Fruit fly (Drosophila melanogaster) whole organism, wandering third instar larva: ENCODE results near the gene Cad89D.

Experiments
- Abd-B ChIP-seq: fragments of >200 bp; optimal IDR thresholded peaks from 2 replicates; lab custom pipeline; 2017; ENCODE audit warnings: missing biosample characterization, missing genetic modification characterization
- CG9705 ChIP-seq: fragments of 200-800 bp; sonication (Bioruptor generic); optimal IDR thresholded peaks from 2 replicates; lab custom pipeline; 2018; ENCODE audit warnings: missing biosample characterization, mild to moderate bottlenecking, missing genetic modification characterization
- Dfd ChIP-seq: fragments of >200 bp; optimal IDR thresholded peaks from 2 replicates; lab custom pipeline; 2017; ENCODE audit warnings: missing biosample characterization, missing genetic modification characterization
- Dif ChIP-seq: fragments of 200-275, 200-300 bp; sonication (Bioruptor generic); optimal IDR thresholded peaks from 2 replicates; lab custom pipeline; 2018; ENCODE audit warnings: missing biosample characterization, missing genetic modification characterization; ENCODE audit not compliant: partially characterized antibody
- GATAd ChIP-seq: sonication (Bioruptor generic); optimal IDR thresholded peaks from 2 replicates; lab custom pipeline; 2016; ENCODE audit warnings: missing biosample characterization, missing genetic modification characterization
- HLH106 ChIP-seq: fragments of 200-800 bp; optimal IDR thresholded peaks from 3 replicates; lab custom pipeline; 2019; ENCODE audit warnings: missing biosample characterization, mild to moderate bottlenecking, missing genetic modification characterization, moderate library complexity
- Hnf4 ChIP-seq: fragments of 200-800 bp; sonication (Bioruptor generic); optimal IDR thresholded peaks from 2 replicates; lab custom pipeline; 2016; ENCODE audit warnings: missing biosample characterization, mild to moderate bottlenecking, missing genetic modification characterization
- Hr78 ChIP-seq: fragments of >200 bp; optimal IDR thresholded peaks from 2 replicates; lab custom pipeline; 2017; ENCODE audit warnings: missing biosample characterization, missing genetic modification characterization
- Hr83 ChIP-seq: fragments of 200-300 bp; sonication (Bioruptor generic); optimal IDR thresholded peaks from 2 replicates; lab custom pipeline; 2016; ENCODE audit warnings: missing biosample characterization, mild to moderate bottlenecking, missing genetic modification characterization, moderate library complexity; ENCODE audit not compliant: poor library complexity, severe bottlenecking
- Jra ChIP-seq: sonication (Bioruptor generic); optimal IDR thresholded peaks from 2 replicates; lab custom pipeline; 2016; ENCODE audit warnings: missing biosample characterization, missing genetic modification characterization
- Myc ChIP-seq: fragments of >200 bp; optimal IDR thresholded peaks from 2 replicates; lab custom pipeline; 2017
- N ChIP-seq: fragments of >200 bp; optimal IDR thresholded peaks from 2 replicates; lab custom pipeline; 2018; ENCODE audit warnings: missing biosample characterization, missing external identifiers, missing genetic modification characterization
- OdsH ChIP-seq: fragments of 200-800 bp; sonication (Bioruptor generic); optimal IDR thresholded peaks from 2 replicates; lab custom pipeline; 2016; ENCODE audit warnings: missing biosample characterization, mild to moderate bottlenecking, missing genetic modification characterization
- Vsx2 ChIP-seq: fragments of 200-300, 225-300 bp; sonication (Bioruptor generic); optimal IDR thresholded peaks from 2 replicates; lab custom pipeline; 2018; ENCODE audit warnings: missing biosample characterization, missing genetic modification characterization; ENCODE audit not compliant: partially characterized antibody
- br ChIP-seq: fragments of 200-800 bp; sonication (Bioruptor generic); optimal IDR thresholded peaks from 2 replicates; lab custom pipeline; 2016; ENCODE audit warnings: missing biosample characterization, missing genetic modification characterization
- brk ChIP-seq: fragments of 200-800 bp; sonication (Bioruptor generic); optimal IDR thresholded peaks from 2 replicates; lab custom pipeline; 2016; ENCODE audit warnings: missing biosample characterization, mild to moderate bottlenecking, missing genetic modification characterization
- dmrt93B ChIP-seq: fragments of 200-800 bp; sonication (Bioruptor generic); optimal IDR thresholded peaks from 2 replicates; lab custom pipeline; 2018; ENCODE audit warnings: missing biosample characterization, mild to moderate bottlenecking, missing genetic modification characterization
- dsf ChIP-seq: sonication (Bioruptor generic); optimal IDR thresholded peaks from 2 replicates; lab custom pipeline; 2016; ENCODE audit warnings: missing biosample characterization, missing genetic modification characterization, borderline replicate concordance
- ey ChIP-seq: fragments of 200-800 bp; sonication (Bioruptor generic); optimal IDR thresholded peaks from 2 replicates; lab custom pipeline; 2016; ENCODE audit warnings: missing biosample characterization, missing genetic modification characterization
- foxo ChIP-seq, 2 experiments: fragments of 200-800 bp; sonication (Bioruptor generic); optimal IDR thresholded peaks; 2 replicates in 1 of 2; 3 replicates in 1 of 2; lab custom pipeline; 2016 to 2017; ENCODE audit warnings: missing biosample characterization in 2 of 2, missing genetic modification characterization in 2 of 2
- fru ChIP-seq: fragments of 200-800 bp; sonication (Bioruptor generic); optimal IDR thresholded peaks from 3 replicates; lab custom pipeline; 2016; ENCODE audit warnings: missing biosample characterization, mild to moderate bottlenecking, missing genetic modification characterization
- h ChIP-seq: fragments of 200-800 bp; sonication (Bioruptor generic); optimal IDR thresholded peaks from 3 replicates; lab custom pipeline; 2016; ENCODE audit warnings: missing biosample characterization, mild to moderate bottlenecking, missing genetic modification characterization
- jim ChIP-seq: fragments of 175-275, 200-325 bp; sonication (Bioruptor generic); optimal IDR thresholded peaks from 2 replicates; lab custom pipeline; 2016; ENCODE audit warnings: missing biosample characterization, mild to moderate bottlenecking, missing genetic modification characterization
- lola ChIP-seq: fragments of >200 bp; optimal IDR thresholded peaks from 2 replicates; lab custom pipeline; 2017; ENCODE audit warnings: missing biosample characterization, missing genetic modification characterization
- psq ChIP-seq: fragments of 200-800 bp; sonication (Bioruptor generic); optimal IDR thresholded peaks from 3 replicates; lab custom pipeline; 2017; ENCODE audit warnings: missing biosample characterization, mild to moderate bottlenecking, missing genetic modification characterization, moderate library complexity
- rgr ChIP-seq: fragments of 200-800 bp; sonication (Bioruptor generic); optimal IDR thresholded peaks from 3 replicates; lab custom pipeline; 2016; ENCODE audit warnings: missing biosample characterization, mild to moderate bottlenecking, missing genetic modification characterization
- sage ChIP-seq: fragments of 200-800 bp; sonication (Bioruptor generic); optimal IDR thresholded peaks from 2 replicates; lab custom pipeline; 2016; ENCODE audit warnings: missing biosample characterization, mild to moderate bottlenecking, missing genetic modification characterization
- sv ChIP-seq: fragments of 200-800 bp; sonication (Bioruptor generic); optimal IDR thresholded peaks from 3 replicates; lab custom pipeline; 2016; ENCODE audit warnings: missing biosample characterization, missing genetic modification characterization
- usp ChIP-seq: fragments of >200 bp; optimal IDR thresholded peaks from 2 replicates; lab custom pipeline; 2017; ENCODE audit warnings: missing biosample characterization, missing genetic modification characterization

The Cad89D gene

DNA sequence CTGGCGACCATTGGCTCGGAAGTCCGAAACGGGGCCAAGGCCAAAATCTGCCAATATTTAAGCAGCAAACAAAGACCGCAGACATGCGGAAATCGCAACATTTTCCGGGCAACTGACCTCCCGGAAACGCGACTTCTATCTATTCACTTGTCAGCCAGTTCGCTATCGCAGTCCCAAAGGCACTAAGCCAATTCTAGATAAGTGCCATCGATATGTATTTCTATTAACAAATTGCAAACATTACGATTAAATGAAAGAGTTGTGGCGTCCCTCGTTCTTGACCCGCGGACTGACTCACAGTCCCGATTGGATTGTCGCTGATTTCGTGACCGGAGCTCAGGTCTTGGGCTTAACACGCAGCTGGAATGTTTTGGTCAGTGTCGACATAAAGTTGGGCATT is 3.6 kb upstream of the Cad89D start, which contains the start of gene Gr89a:
Gene Gr89a, minus strand, starts transcription at position 101 of the 400 bp plus-strand sequence.
- TF ChIP-seq usp (no peak), Dif (no peak), Vsx2 (GFP tag; lab: Kevin White, UChicago) (no peak)

DNA sequence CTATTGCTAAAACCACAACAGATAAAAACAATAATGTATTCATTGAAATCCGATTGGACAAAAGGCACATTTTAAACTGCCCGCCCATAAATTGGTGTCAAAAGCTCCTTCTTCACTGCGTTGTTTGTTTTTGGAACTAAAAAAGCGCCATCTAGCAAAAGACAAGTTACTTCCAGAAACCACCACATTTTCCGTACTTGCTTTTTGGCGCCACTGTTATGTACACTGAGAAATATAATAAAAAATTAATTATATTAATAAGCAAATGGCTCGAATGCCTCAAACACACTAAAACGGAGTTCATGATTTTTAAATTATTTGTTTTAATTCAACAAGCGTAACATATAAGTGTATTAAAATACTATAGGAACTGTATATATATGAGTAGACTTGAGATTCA is 2.2 kb upstream of the Cad89D start:
- peak; percentile 57 for TF ChIP-seq br (GFP tag; lab: Kevin White, UChicago)
- TF ChIP-seq psq (GFP tag; lab: Kevin White, UChicago): peak; percentile 63
- peak; percentile 69 for TF ChIP-seq HLH106 (tag; lab: Kevin White, UChicago)
- no peak for TF ChIP-seq Hr78 (GFP tag; lab: Kevin White, UChicago)
- peak; percentile 44 for TF ChIP-seq dmrt93B (GFP tag; lab: Kevin White, UChicago)
- TF ChIP-seq foxo (GFP tag; optimal IDR thresholded peaks at IDR 0.05; lab: Kevin White, UChicago): peak in 1 of 2 experiments; percentile 80
- TF ChIP-seq OdsH (GFP tag; lab: Kevin White, UChicago): peak; percentile 69
- no peak for TF ChIP-seq Abd-B (GFP tag; lab: Kevin White, UChicago)
- no peak for TF ChIP-seq dsf (GFP tag; lab: Kevin White, UChicago)
- peak; percentile 80 for TF ChIP-seq Hr83 (GFP tag; lab: Kevin White, UChicago)
- no peak for TF ChIP-seq Vsx2 (GFP tag; lab: Kevin White, UChicago)
- peak; percentile 66 for TF ChIP-seq fru (GFP tag; lab: Kevin White, UChicago)
- TF ChIP-seq brk (GFP tag; lab: Kevin White, UChicago): no peak
- peak; percentile 23 for TF ChIP-seq sage
- peak; percentile 26 for TF ChIP-seq CG9705 (GFP tag; lab: Kevin White, UChicago)
- TF ChIP-seq rgr (GFP tag; lab: Kevin White, UChicago): peak; percentile 74
- no peak for TF ChIP-seq jim (GFP tag; lab: Kevin White, UChicago)
- TF ChIP-seq ey (GFP tag; lab: Kevin White, UChicago): peak; percentile 26
- TF ChIP-seq Myc (lab: Kevin White, UChicago): peak; percentile 89
- TF ChIP-seq N (GFP tag; lab: Kevin White, UChicago): no peak
- TF ChIP-seq Dif: no peak
- peak; percentile 67 for TF ChIP-seq h (GFP tag; lab: Kevin White, UChicago)
- peak; percentile 66 for TF ChIP-seq sv (GFP tag; lab: Kevin White, UChicago)

- TF ChIP-seq Hnf4 (GFP tag; lab: Kevin White, UChicago): no peak
- TF ChIP-seq h (GFP tag; lab: Kevin White, UChicago): peak; percentile 16
Measured at dm6 chr3R:16496209-16496608, 987 bp upstream of the Cad89D start.

- TF ChIP-seq h (GFP tag; lab: Kevin White, UChicago) (no peak), foxo (GFP tag; optimal IDR thresholded peaks at IDR 0.05; lab: Kevin White, UChicago) (no peak), Jra (no peak), Dif (no peak), GATAd (GFP tag; lab: Kevin White, UChicago) (no peak), Dfd (GFP tag; lab: Kevin White, UChicago) (no peak), N (GFP tag; lab: Kevin White, UChicago) (no peak), rgr (GFP tag; lab: Kevin White, UChicago) (no peak), Vsx2 (GFP tag; lab: Kevin White, UChicago) (no peak), lola (no peak), brk (GFP tag; lab: Kevin White, UChicago) (no peak), fru (GFP tag; lab: Kevin White, UChicago) (no peak), jim (GFP tag; lab: Kevin White, UChicago) (no peak)
Measured at dm6 chr3R:16485487-16486233, 9.6 kb downstream of the Cad89D start.

DNA sequence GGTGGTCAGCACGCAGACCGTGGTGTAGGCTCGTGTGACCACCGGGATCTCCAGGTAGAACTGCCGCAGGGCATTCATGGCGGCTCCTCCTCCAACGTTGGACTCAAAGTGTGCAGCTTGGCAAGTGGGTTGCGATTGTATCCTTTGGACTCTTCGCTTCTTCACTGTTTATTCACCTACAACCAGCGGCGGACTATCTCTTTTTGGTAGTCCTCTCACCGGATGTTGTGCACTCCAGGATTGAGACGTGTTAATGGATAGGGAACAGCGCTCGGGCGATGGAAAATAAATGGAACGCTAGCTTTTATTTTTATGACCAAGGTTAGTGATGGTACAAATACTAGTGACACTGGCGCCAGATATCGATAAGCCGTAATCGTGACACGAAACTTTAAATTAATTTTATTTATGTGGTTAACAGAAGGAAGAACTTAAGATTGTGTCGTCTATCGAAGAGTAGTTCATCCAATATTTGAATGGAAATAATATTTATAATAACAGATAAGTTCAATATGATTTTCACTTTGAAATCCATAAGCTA is 11.3 kb downstream of the Cad89D start, which contains the start of gene Der-2:
Gene Der-2, minus strand, starts transcription at position 347 of the 541 bp plus-strand sequence.
- TF ChIP-seq Hr83 (GFP tag; lab: Kevin White, UChicago) (peak; percentile 68), HLH106 (tag; lab: Kevin White, UChicago) (no peak), jim (GFP tag; lab: Kevin White, UChicago) (no peak), h (GFP tag; lab: Kevin White, UChicago) (peak; percentile 12)
- TF ChIP-seq, all 38 proteins: peak for 2
